Fruit fly (Drosophila melanogaster) ovary, adult (tissue): Measurements from ENCODE around the gene CG18301.

ENCODE experiments used
- CG17801 ChIP-seq: fragments of 200-800 bp; optimal IDR thresholded peaks from 2 replicates; lab custom pipeline; 2019; ENCODE audit warnings: missing biosample characterization, mild to moderate bottlenecking, missing genetic modification characterization, moderate library complexity; ENCODE audit not compliant: partially characterized antibody

CG18301 gene

DNA sequence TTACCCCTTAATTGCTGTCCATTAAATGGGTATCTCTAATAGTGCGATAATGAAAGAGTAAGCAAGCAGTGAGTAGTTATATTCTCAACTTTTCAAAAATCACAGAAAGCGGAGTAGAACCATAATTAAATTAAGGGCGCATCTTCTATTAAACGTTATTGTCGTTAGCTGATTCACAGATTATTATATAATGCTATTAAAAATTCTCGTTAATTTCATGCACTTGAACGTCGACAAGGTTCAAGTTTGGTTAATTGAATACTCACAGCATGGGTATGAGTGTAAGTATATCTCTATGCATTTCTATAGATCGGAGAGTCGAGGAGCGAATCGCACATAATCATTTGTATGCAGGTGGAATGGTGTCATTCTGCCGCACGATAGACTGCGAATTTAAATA is 20.8 kb upstream of the CG18301 start:
- TF ChIP-seq CG17801 (GFP tag; lab: Kevin White, UChicago) = no peak

DNA sequence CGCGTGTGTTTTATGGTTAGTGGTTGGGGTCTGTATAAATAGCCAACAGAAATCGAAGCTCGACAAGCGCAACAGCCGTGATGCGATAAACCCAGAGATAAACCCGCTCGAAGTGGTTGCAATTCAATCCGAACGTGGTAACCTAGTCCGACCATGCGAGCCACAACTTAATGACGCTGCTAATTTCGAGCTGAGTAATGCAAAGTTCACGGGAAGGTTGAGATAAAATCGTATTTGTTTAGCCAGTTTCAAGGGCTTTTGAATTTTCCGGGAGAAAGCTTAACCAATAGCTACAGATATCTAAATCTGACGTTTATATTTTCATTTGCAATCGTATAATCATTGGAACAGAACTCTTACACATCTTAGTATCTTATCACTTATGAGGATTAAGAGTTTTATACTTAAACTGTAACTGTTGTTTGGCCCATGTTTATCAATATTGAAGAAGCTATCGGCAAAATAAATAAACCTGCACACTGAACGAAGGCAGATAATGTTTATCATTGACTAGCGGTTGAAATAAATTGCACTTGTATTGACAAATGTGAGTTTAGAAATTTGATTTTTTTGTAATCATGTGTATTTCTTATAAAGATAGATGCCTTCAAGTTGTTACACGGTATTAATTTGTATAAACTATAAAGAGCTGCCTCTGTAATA is 17.7 kb upstream of the CG18301 start:
- TF ChIP-seq CG17801 (GFP tag; lab: Kevin White, UChicago) = no peak

DNA sequence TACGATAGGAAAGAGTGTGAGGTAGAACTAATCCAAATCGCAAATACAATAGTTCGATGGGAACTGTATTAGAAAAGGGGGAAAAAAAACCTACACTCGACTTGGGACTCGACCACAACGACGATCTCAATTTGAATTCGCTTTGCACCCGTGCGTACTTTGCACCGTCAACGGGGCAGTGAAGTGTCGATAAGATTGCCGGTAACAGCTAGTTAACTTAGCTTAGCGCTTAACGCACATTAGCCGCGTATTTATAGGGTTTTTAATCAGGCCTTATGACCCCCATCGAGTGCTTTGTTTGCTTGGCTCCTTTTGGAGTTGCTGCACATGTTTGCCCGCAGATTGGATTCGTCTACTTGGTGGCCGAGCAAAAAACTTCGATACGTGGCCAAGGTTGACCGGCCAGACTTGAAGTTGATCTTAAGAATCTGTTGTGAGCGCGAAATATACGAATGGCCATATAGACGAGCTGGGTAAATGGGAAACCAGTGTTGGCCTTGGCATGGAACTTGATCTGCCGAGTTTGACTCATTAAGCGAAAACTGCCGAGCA is 17.0 kb upstream of the CG18301 start:
- no peak for TF ChIP-seq CG17801 (GFP tag; lab: Kevin White, UChicago)

DNA sequence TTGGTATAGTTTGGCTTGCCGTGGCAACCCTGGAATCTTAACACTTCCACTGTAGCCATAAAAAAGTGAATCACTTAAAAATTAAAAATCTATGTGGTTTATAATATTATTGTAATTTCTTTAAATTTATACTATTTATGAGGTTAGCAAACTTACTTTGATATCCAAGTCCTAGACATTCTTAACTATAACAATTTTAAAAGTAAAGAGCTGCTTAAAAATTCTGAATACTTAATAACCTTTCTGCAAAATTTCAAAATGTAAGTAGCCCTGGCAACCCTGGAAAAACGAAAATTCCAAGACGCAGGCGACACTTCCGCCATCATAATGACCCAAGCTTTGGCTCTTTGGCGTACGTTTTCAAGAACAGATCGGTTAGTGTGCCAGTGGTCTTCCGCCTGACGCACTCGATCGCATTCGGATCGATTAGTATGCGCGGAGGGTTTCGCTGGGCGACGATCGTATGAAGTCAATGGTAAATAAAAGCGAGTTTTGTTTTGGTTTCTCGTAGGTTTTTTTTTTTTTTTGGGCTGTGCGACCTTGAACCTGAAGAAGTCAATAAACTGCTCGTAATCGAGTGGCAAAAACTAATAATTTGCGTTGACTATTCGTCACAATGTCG is 16.0 kb upstream of the CG18301 start:
- TF ChIP-seq CG17801 (GFP tag; lab: Kevin White, UChicago) = no peak

DNA sequence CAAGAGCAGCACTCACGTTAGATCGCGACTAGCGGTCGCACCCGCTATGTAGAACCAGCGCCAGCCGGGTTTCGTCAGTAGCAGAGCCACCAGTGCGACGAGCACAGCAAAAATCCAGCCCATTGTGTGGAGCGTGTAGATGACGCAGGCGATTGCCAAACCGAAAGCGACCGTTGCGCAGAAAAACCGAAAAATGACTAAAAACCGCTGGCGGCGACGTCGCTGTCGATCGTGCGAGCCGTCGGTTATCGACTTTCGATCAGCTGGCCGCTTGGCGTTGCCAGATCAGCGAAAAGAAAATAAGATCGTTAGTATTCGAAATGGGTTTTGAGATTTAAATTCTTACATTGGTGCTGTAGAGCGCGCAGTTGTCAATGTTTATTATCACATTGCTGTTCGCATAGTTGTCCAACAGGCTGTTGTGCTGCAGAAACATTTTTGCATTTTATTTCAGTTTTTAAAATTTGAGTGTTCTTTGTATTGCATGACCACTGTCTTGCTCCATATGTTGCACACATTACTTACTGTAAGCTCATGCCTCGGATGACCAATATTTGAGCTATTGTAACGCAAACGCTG is 15.1 kb upstream of the CG18301 start:
- no peak for TF ChIP-seq CG17801 (GFP tag; lab: Kevin White, UChicago)

DNA sequence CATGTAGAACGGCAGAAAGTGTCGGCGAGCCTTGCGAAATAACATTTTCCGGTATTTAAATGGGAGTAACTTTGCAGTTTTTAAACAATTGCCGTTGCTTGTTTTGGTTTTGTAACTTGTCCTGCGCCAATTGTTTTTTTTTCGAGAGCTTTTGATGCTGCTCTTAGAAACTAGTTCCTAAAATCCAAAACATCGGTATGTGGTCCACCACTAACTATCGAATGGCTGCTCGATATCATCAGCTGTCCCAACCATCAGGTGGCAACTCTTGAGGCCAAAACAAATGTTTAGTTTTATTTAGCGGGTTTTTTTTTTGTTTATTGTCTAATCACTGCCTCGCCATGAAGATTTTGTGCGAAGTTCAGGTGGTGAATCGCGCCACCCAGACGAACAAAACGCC is 14.5 kb upstream of the CG18301 start, which contains the start of the genes Fatp1 and Lrr47:
TSS of gene Fatp1 (minus strand) at position 134 of the 400 bp plus-strand sequence.
TSS of gene Lrr47 (plus strand) at position 251 of the 400 bp plus-strand sequence.
- no peak for TF ChIP-seq CG17801 (GFP tag; lab: Kevin White, UChicago)

DNA sequence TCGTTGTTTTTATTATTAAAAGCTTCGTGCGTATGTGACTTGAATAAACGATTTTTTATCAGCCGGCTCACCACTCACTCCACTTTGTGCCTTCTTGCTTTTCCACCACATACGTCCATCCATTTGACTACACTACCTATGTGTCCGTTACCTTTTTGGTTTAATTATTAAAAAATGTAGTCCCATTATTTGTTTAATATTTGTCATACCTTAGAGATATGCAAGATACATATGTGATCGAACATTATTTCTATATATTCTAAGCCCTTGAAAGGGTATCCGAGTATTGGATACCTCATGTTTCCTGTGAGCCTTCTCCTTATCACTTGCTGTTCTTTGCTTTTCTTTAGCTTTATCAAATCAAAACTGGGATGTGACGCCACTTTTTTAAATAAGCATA is 12.4 kb upstream of the CG18301 start:
- TF ChIP-seq CG17801 (GFP tag; lab: Kevin White, UChicago) = no peak

DNA sequence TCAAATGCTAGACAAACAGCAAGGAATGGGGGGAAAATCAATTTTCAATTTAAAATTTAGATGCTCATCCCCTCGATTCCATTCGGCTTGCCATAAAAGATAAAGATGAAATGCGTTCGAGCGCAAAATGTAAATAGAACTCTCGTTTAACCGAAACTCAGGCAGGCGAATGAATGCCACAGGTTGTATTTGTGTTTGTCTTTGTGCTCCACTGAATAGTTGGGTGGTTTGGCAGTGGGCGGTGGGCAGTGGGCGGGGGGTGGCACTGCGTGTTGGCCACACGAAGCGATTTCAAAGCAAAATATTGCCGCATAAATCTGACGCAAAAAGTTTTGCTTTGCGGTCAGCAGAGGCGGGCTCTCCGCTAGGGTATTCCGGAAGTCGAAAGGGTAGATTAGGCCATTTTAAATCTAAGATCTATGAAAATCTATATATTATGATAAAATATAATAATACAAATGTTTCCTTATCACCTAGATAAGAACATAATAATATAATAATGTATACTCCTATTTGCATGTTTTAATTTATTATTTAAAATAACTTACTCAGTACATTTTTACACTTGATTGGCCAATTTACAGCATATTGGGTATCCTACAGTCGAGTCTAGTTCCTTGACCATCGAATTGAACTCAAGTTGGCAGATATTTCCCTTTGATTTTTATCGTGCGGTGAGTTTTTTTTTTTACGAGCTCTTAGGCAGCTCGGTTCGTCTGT is 9.3 kb upstream of the CG18301 start:
- TF ChIP-seq CG17801 (GFP tag; lab: Kevin White, UChicago) = no peak

DNA sequence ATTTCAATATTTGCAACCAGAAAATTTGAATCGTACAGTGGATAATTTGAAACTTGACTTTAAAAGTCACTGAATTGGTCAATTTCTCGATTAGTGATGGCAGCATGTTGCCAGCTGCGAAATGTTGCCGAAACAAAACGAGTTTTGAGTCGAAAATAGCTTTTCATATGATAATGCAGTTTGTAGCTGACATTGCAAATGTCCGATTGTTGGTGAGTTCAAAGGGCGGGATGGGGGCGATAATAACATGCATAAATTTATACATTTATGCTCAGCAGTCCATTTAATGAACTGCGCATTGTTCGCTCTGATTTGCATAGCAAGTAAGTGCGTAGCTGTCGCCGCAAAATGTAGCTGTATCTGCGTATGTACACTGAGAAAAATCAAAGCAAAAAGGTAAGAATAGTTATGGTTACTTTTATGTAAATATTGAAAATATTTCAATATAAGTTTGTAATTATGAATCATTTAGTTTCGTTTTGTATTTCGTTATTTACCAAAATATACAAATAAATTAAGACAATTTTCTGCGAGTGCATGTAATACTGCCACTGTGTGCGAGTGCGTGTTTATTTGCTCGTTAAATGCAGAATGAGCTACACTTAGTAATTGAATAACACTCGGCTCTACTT is 4.6 kb upstream of the CG18301 start, which contains the start of gene Lip4:
TSS of gene Lip4 (plus strand) at position 620 of the 632 bp plus-strand sequence.
- peak; percentile 86 for TF ChIP-seq CG17801 (GFP tag; lab: Kevin White, UChicago)

DNA sequence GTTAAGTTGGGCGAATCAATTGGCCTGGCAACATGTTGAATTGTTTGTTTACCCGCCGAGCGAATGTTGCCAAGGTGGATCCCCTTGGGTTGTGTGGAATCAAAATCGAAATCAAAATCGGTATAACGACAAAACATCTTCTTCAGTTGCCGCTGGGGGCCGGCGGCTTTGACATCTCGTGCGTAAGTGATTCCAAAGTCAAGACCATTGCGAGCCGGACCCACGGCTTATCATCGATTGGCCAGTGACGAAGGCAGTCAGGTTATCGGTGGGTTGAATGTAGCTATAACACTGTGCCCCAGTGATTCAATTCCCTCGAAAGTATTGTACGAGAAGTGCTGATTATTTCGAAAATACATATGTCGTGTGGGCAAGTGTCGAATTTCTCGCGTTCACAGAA is 2.6 kb upstream of the CG18301 start:
- TF ChIP-seq CG17801 (GFP tag; lab: Kevin White, UChicago) = no peak

DNA sequence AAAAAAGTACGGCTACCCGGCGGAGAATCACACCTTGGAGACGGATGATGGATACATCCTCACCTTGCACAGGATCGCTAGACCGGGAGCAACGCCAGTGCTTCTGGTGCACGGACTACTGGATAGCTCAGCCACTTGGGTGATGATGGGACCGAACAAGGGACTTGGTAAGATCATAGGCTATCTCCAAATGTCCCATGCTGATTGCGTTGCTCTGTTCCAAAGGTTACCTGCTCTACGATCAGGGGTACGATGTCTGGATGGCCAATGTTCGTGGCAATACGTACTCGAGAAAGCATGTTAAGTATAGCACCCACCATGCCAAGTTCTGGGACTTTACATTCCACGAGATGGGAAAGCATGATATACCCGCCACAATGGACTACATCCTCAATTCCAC is 1.5 kb upstream of the CG18301 start:
- no peak for TF ChIP-seq CG17801 (GFP tag; lab: Kevin White, UChicago)

DNA sequence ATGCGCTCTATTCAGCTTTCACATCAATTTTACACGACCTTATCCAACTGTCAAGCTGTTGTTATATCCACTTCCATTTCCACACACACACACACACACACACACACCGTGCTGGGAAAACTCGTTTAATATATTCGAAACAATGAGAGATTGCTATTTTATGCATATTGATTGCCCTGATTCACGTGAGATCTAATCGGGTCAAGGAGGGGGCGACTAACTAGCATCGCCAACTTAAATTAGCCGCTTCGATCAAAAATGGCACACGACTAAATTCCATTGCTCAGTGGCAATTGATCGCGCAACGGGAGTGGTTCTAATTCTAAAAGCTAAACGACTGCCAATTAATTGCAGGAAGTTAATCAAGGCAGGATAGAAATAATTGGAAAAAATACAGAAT is 2.4 kb downstream of the CG18301 start, which contains the start of gene CG18302:
TSS of gene CG18302 (plus strand) at position 301 of the 400 bp plus-strand sequence.
- TF ChIP-seq CG17801 (GFP tag; lab: Kevin White, UChicago) = no peak

DNA sequence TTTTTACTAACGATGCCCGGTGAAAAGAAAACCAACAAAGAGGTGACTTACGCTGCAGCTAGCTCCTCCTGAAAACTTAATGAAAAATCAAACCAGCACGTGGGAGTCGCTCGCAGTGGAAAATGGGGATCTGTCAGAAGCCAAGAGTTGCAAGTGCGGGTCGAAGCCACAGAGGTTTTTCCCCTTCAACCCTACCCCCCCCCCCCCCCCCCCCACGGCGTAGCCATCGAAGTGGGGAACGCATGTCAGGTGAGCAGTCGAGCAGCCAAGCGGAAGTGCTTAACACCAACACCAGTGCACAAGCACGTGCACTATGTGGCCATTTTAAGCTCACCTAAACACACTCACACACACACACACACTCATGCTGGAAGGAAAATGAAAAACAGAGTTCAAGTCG is 7.7 kb downstream of the CG18301 start:
- TF ChIP-seq CG17801 (GFP tag; lab: Kevin White, UChicago) = no peak

DNA sequence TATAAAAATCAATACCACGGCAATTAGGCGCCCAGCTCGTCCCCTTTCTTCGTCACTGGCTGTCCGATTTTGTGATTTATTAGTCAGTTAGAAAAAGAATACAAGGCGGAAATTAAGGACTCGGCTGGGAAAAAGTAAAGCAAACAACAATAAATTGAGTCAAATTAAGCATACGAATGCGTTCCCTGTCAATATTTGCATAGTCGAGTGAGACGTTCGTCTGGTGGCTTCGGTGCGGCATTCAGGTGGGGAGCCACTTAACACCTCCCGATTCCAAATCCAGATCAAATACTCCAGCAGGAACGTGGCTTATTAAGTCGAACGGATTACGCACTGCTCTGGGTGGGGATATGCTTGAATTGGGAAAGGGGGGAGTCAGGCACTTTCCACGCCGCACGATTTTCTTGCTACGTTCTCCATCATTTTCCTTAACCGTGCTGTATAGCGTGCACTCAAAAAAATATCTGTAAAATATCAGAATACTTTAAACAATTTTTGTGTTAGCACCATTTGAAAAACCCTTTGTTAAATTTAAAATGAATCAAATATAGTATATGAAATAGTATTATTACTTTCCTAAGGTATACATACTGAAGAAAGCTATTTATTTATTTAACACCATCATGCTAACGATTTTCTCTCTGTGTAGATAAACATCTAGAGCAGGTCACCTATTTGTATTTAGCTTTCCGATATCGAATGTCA is 11.6 kb downstream of the CG18301 start:
- no peak for TF ChIP-seq CG17801 (GFP tag; lab: Kevin White, UChicago)
